Fruit fly (Drosophila melanogaster): ENCODE results near the gene CG42728.

CG42728 gene

dm6 chr3L:15511688-15512250 is 16.2 kb downstream of the CG42728 start:
- TF ChIP-seq Dll (optimal IDR thresholded peaks at IDR 0.05): no peak
- no peak for TF ChIP-seq psq (optimal IDR thresholded peaks at IDR 0.05)

DNA sequence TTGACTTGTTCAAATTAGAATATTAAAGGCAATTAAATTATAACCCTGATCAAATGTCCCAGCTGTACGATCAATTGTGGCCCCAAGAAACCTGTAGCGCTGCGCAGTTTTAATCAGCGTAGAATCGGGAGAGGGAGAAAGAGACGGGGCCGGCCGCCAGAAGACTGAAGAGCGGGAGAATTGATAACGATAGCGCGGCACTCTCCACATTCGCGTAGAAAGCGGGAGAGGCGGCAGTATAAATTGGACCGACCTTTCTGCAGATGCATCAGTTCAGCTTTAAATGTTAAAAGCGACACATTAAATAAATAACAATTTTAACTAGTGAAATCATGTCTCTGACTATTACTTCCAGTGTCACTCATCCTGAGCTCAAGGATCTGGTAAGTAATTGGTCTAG is 17.2 kb downstream of the CG42728 start, which contains the start of gene MsrA:
Gene MsrA, plus strand, starts transcription at position 266 of the 400 bp plus-strand sequence.
- TF ChIP-seq usp (GFP tag; optimal IDR thresholded peaks at IDR 0.05) (no peak), CG8478 (optimal IDR thresholded peaks at IDR 0.05) (no peak), psq (optimal IDR thresholded peaks at IDR 0.05) (no peak), pan (optimal IDR thresholded peaks at IDR 0.05) (no peak), EcR (GFP tag; optimal IDR thresholded peaks at IDR 0.05) (no peak)

dm6 chr3L:15509398-15509797 is 18.6 kb downstream of the CG42728 start, which contains the start of the genes gdl and gdl-ORF39:
TSS of gene gdl (plus strand) at chr3L:15509445.
TSS of gene gdl-ORF39 (plus strand) at chr3L:15509445.
- TF ChIP-seq Dll (optimal IDR thresholded peaks at IDR 0.05): no peak
- no peak for TF ChIP-seq psq (optimal IDR thresholded peaks at IDR 0.05)
- TF ChIP-seq EcR (GFP tag; optimal IDR thresholded peaks at IDR 0.05): no peak

- TF ChIP-seq usp (GFP tag; optimal IDR thresholded peaks at IDR 0.05) (no peak), CG8478 (optimal IDR thresholded peaks at IDR 0.05) (no peak), EcR (GFP tag; optimal IDR thresholded peaks at IDR 0.05) (no peak), Dll (optimal IDR thresholded peaks at IDR 0.05) (no peak), pan (optimal IDR thresholded peaks at IDR 0.05) (no peak), psq (optimal IDR thresholded peaks at IDR 0.05) (no peak)
Observed at dm6 chr3L:15508750-15509149, 19.2 kb downstream of the CG42728 start, which contains the start of gene Z600. TSS of gene Z600 (plus strand) at chr3L:15509061.

DNA sequence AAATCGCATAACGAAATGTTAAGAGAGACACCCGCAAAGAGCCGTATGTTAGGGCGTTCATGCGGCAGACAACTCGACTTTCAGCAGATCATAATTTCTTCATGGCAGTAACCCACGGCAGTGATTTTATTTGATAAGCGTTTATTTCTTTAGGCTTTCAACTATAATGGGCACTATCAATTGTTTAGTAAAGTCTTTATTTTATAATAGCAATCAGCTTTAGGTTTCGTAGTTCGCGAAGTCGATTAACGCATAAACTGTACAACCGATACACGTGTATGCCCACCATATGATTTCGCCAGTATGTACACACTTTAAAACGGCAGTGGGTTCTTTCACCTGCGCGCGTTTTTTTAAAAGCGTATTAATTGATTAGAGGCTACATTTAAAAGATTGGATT is 19.8 kb downstream of the CG42728 start, which contains the start of gene CG7841:
Gene CG7841, minus strand, starts transcription at position 20 of the 400 bp plus-strand sequence.
- TF ChIP-seq psq (optimal IDR thresholded peaks at IDR 0.05): no peak
- TF ChIP-seq EcR (GFP tag; optimal IDR thresholded peaks at IDR 0.05): peak in 1 of 2 experiments; percentile 54
- TF ChIP-seq Dll (optimal IDR thresholded peaks at IDR 0.05): no peak

dm6 chr3L:15507148-15507896 is 20.7 kb downstream of the CG42728 start:
- TF ChIP-seq EcR (GFP tag; optimal IDR thresholded peaks at IDR 0.05): peak in 1 of 2 experiments; percentile 3
- no peak for TF ChIP-seq pan (optimal IDR thresholded peaks at IDR 0.05)

DNA sequence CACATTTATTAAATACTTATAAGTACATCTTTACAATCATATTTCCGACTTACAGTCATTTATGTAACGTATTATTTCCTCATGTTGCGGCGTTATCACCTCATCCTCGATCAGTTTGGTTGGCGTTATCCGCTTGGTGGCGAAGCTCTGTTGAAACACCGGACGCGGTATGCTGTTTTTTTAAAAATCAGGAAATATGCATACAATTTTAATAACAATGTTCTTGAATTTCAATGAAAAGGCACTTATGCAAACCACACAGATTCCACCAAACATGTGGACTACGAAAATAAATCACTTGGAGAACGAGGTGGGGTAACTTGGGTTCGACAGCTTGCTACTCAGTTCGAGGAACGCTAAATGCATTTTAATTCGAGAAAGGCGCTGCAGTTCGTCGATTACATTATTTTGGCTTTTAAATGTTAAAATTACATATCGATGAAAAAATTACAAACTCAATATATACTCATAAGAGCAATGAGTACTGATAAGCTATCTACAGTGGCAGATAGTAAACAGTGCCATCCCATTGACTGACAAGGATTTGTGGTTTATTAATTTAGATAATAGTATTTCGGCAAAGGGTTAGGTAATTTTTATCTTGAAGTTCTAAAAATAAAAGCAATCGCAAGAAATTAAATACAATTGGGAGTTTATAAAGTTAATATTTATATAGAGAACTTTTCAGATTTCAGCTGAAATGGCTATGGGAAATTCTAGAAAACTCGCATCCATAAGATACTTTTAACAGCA is 21.6 kb downstream of the CG42728 start:
- TF ChIP-seq EcR (GFP tag; optimal IDR thresholded peaks at IDR 0.05): no peak

dm6 chr3L:15504687-15505086 is 23.3 kb downstream of the CG42728 start, which contains the start of gene CG7857:
TSS of gene CG7857 (minus strand) at chr3L:15504894.
- TF ChIP-seq pan (optimal IDR thresholded peaks at IDR 0.05) (no peak), psq (optimal IDR thresholded peaks at IDR 0.05) (no peak), EcR (GFP tag; optimal IDR thresholded peaks at IDR 0.05) (no peak), CG8478 (optimal IDR thresholded peaks at IDR 0.05) (no peak), usp (GFP tag; optimal IDR thresholded peaks at IDR 0.05) (no peak), Dll (optimal IDR thresholded peaks at IDR 0.05) (no peak)

dm6 chr3L:15502256-15502655 is 25.7 kb downstream of the CG42728 start:
- TF ChIP-seq EcR (GFP tag; optimal IDR thresholded peaks at IDR 0.05): no peak
- no peak for TF ChIP-seq CG8478 (optimal IDR thresholded peaks at IDR 0.05)
- no peak for TF ChIP-seq psq (optimal IDR thresholded peaks at IDR 0.05)
- no peak for TF ChIP-seq Dll (optimal IDR thresholded peaks at IDR 0.05)
- no peak for TF ChIP-seq pan (optimal IDR thresholded peaks at IDR 0.05)
- TF ChIP-seq usp (GFP tag; optimal IDR thresholded peaks at IDR 0.05): no peak

- TF ChIP-seq pan (optimal IDR thresholded peaks at IDR 0.05): no peak
- no peak for TF ChIP-seq psq (optimal IDR thresholded peaks at IDR 0.05)
- no peak for TF ChIP-seq Dll (optimal IDR thresholded peaks at IDR 0.05)
- TF ChIP-seq usp (GFP tag; optimal IDR thresholded peaks at IDR 0.05): no peak
- TF ChIP-seq CG8478 (optimal IDR thresholded peaks at IDR 0.05): no peak
- TF ChIP-seq EcR (GFP tag; optimal IDR thresholded peaks at IDR 0.05): no peak
Observed at dm6 chr3L:15501646-15501972, 26.4 kb downstream of the CG42728 start.

DNA sequence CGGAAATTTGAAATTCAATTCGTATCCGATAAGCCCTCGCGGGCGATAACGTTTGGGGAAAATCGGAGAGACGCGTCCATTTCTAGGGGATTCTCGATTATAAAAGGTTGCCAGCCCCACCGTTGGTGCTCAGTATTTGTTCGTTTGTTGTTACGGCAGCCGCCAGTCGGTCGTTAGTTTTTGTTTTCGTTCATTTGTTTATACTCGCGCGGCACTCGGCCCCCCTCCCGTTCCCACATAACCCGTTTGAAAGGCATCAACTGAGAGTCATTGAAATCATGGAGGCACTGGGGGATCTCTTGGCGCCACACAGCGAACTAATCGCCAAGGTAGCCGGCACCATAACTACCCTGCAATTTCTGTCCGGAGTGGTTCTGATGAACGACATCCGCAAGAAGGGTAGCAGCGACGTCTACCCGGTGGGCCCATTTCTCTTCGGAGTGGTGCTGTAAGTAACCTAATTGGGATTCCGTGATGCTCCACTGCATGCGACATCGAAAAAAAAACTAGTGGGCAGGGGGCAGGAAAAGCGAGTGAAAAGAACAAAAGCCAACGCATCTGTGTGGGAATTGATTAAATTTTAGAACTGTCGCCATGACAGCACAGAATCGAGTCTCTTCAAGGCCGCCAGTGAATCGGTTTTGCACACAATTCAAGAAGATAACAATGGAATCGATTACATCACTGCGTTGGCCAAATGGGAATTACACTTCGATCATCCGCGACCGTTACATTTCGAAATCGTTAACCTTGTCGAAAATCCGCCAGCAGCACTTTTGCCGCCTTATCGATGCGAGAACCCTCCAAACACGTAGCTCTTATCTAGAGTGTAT is 27.0 kb downstream of the CG42728 start, which contains the start of gene CG7272:
Gene CG7272, plus strand, starts transcription at position 126 of the 833 bp plus-strand sequence.
- TF ChIP-seq Dll (optimal IDR thresholded peaks at IDR 0.05) (no peak), CG8478 (optimal IDR thresholded peaks at IDR 0.05) (no peak), EcR (GFP tag; optimal IDR thresholded peaks at IDR 0.05) (no peak), psq (optimal IDR thresholded peaks at IDR 0.05) (no peak), usp (GFP tag; optimal IDR thresholded peaks at IDR 0.05) (no peak), pan (optimal IDR thresholded peaks at IDR 0.05) (no peak)

DNA sequence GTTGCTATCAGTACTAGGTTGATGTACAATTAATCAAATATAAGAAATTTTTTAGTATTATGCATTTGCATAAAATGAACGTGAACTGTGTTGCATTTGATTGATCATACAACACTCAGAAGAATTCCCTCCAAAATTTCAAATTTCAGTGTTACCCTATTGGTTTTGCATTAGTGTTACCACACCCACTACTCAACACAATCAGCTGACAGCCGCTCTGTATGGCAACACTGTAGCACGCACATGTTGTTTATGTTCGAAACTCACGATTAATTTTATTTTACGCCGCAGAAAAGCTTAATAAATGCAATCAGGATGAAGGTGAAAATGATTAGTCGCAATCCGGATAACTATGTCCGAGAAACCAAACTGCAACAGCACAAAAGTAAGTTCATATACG is 29.3 kb downstream of the CG42728 start, which contains the start of gene CG7275:
Gene CG7275, plus strand, starts transcription at position 215 of the 400 bp plus-strand sequence.
- TF ChIP-seq psq (optimal IDR thresholded peaks at IDR 0.05): no peak
- no peak for TF ChIP-seq pan (optimal IDR thresholded peaks at IDR 0.05)

All from whole organism.